Worm (Caenorhabditis elegans): ENCODE measurements around the gene K04B12.2.

K04B12.2 gene

ce11 chrII:14413709-14414108, 24.1 kb downstream of the K04B12.2 start:
- TF ChIP-seq ham-2 (GFP tag; optimal IDR thresholded peaks at IDR 0.05): no peak
- TF ChIP-seq mab-5 (tag; optimal IDR thresholded peaks at IDR 0.05): no peak
- no peak for TF ChIP-seq sem-2 (GFP tag; optimal IDR thresholded peaks at IDR 0.05)
- TF ChIP-seq M03D4.4 (tag; optimal IDR thresholded peaks at IDR 0.05): no peak
- no peak for TF ChIP-seq blmp-1 (tag; optimal IDR thresholded peaks at IDR 0.05)
- TF ChIP-seq elt-3 (tag; optimal IDR thresholded peaks at IDR 0.05): no peak
- TF ChIP-seq nhr-76 (tag; optimal IDR thresholded peaks at IDR 0.05): no peak
- no peak for TF ChIP-seq nhr-28 (tag; optimal IDR thresholded peaks at IDR 0.05)
- TF ChIP-seq unc-62 (GFP tag; optimal IDR thresholded peaks at IDR 0.05): no peak
- no peak for TF ChIP-seq snpc-4 (tag; optimal IDR thresholded peaks at IDR 0.05)
- no peak for TF ChIP-seq nhr-237 (tag; optimal IDR thresholded peaks at IDR 0.05)
- no peak for TF ChIP-seq ces-1 (GFP tag; optimal IDR thresholded peaks at IDR 0.05)
- no peak for TF ChIP-seq ceh-39 (tag; optimal IDR thresholded peaks at IDR 0.05)
- TF ChIP-seq drap-1 (GFP tag; optimal IDR thresholded peaks at IDR 0.05): no peak
- TF ChIP-seq pha-4 (tag; optimal IDR thresholded peaks at IDR 0.05): no peak
- no peak for TF ChIP-seq nhr-2 (tag; optimal IDR thresholded peaks at IDR 0.05)
- no peak for TF ChIP-seq lin-13 (tag; optimal IDR thresholded peaks at IDR 0.05)
- no peak for TF ChIP-seq ceh-43 (GFP tag; optimal IDR thresholded peaks at IDR 0.05)
- TF ChIP-seq bed-3 (GFP tag; optimal IDR thresholded peaks at IDR 0.05): no peak
- no peak for TF ChIP-seq flh-1 (GFP tag; optimal IDR thresholded peaks at IDR 0.05)

- no peak for TF ChIP-seq drap-1 (GFP tag; optimal IDR thresholded peaks at IDR 0.05)
These were observed 24.7 kb downstream of the K04B12.2 start, which contains the start of gene exl-1 for ce11 chrII:14413035-14413525. Gene exl-1, minus strand, starts transcription at chrII:14413475.

ce11 chrII:14410768-14411167, 27.0 kb downstream of the K04B12.2 start, which contains the start of gene dsb-2:
Gene dsb-2, plus strand, starts transcription at chrII:14411095.
- peak; percentile 79 for TF ChIP-seq lsy-2 (tag; optimal IDR thresholded peaks at IDR 0.05)
- TF ChIP-seq zip-8 (tag; optimal IDR thresholded peaks at IDR 0.05): no peak

ce11 chrII:14408312-14408711, 29.5 kb downstream of the K04B12.2 start, which contains the start of gene F26H11.4:
Gene F26H11.4, plus strand, starts transcription at chrII:14408612.
- TF ChIP-seq zip-8 (tag; optimal IDR thresholded peaks at IDR 0.05): no peak
- no peak for TF ChIP-seq nhr-2 (tag; optimal IDR thresholded peaks at IDR 0.05)
- TF ChIP-seq sptf-1 (tag; optimal IDR thresholded peaks at IDR 0.05): no peak
- TF ChIP-seq flh-1 (GFP tag; optimal IDR thresholded peaks at IDR 0.05): no peak
- no peak for TF ChIP-seq pha-4 (tag; optimal IDR thresholded peaks at IDR 0.05)
- no peak for TF ChIP-seq M03D4.4 (tag; optimal IDR thresholded peaks at IDR 0.05)
- no peak for TF ChIP-seq nhr-12 (tag; optimal IDR thresholded peaks at IDR 0.05)
- TF ChIP-seq nhr-28 (tag; optimal IDR thresholded peaks at IDR 0.05): no peak
- TF ChIP-seq ceh-43 (GFP tag; optimal IDR thresholded peaks at IDR 0.05): no peak
- no peak for TF ChIP-seq nhr-237 (tag; optimal IDR thresholded peaks at IDR 0.05)
- TF ChIP-seq tbx-8 (GFP tag; optimal IDR thresholded peaks at IDR 0.05): no peak
- no peak for TF ChIP-seq sem-2 (GFP tag; optimal IDR thresholded peaks at IDR 0.05)
- TF ChIP-seq ces-1 (GFP tag; optimal IDR thresholded peaks at IDR 0.05): no peak
- no peak for TF ChIP-seq elt-1 (tag; optimal IDR thresholded peaks at IDR 0.05; ENCODE audit: borderline replicate concordance, insufficient read depth)
- TF ChIP-seq unc-120 (tag; optimal IDR thresholded peaks at IDR 0.05; ENCODE audit: poor library complexity, severe bottlenecking): no peak
- no peak for TF ChIP-seq snpc-4 (tag; optimal IDR thresholded peaks at IDR 0.05)
- no peak for TF ChIP-seq blmp-1 (tag; optimal IDR thresholded peaks at IDR 0.05)

- TF ChIP-seq sptf-1 (tag; optimal IDR thresholded peaks at IDR 0.05) (peak; percentile 2), mls-2 (tag; optimal IDR thresholded peaks at IDR 0.05) (peak; percentile 57), ham-2 (GFP tag; optimal IDR thresholded peaks at IDR 0.05) (no peak), elt-3 (tag; optimal IDR thresholded peaks at IDR 0.05) (no peak), nhr-237 (tag; optimal IDR thresholded peaks at IDR 0.05) (no peak)
These were observed 30.2 kb downstream of the K04B12.2 start for ce11 chrII:14407332-14408270.
